Worm (Caenorhabditis elegans) whole organism, late embryonic: Measurements from ENCODE around the gene lite-1.

Experiments
- che-1 ChIP-seq: sonication (generic microtip); optimal IDR thresholded peaks from 2 replicates; lab custom pipeline; 2016; ENCODE audit warnings: mild to moderate bottlenecking, missing genetic modification characterization, missing compliant biosample characterization
- elt-2 ChIP-seq: sonication (generic microtip); optimal IDR thresholded peaks from 2 replicates; lab custom pipeline; 2016; ENCODE audit warnings: missing genetic modification reagents, missing genetic modification characterization, missing compliant biosample characterization
- nhr-11 ChIP-seq: fragments of 150-350 bp; optimal IDR thresholded peaks from 2 replicates; lab custom pipeline; 2014; ENCODE audit warnings: missing biosample characterization, missing genetic modification characterization
- odd-2 ChIP-seq: sonication (generic microtip); optimal IDR thresholded peaks from 2 replicates; lab custom pipeline; 2017; ENCODE audit warnings: antibody characterized with exemption, mild to moderate bottlenecking, missing genetic modification characterization, missing compliant biosample characterization
- ztf-16 ChIP-seq: sonication (generic microtip); optimal IDR thresholded peaks from 2 replicates; lab custom pipeline; 2017; ENCODE audit warnings: missing genetic modification characterization, missing compliant biosample characterization

DNA sequence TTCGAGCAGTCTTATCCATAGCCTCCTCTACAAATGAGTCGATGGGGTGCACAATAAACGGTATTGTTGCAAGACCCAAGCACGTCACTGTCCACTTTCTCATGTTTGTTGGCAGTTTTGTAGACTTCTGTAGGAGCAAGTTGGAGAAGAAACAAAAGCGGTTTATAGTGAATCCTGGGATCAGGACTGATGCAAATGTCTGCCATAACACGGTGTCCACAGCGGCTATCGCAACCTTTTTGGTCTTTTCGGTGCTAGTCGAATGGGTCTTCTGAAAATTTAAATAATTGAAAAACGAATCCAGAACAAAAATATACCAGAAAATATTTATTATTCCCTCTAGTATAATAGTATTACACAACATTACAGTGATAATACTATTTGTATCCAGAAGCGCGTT is 25.2 kb downstream of the lite-1 start:
- TF ChIP-seq nhr-11 (tag; lab: Kevin White, UChicago) (no peak), che-1 (tag; lab: Kevin White, UChicago) (no peak), odd-2 (tag; lab: Kevin White, UChicago) (no peak), ztf-16 (tag; lab: Kevin White, UChicago) (no peak), elt-2 (tag; lab: Kevin White, UChicago) (no peak)
